Worm (Caenorhabditis elegans): Measurements from ENCODE around the gene C50F4.4.

C50F4.4 gene

DNA sequence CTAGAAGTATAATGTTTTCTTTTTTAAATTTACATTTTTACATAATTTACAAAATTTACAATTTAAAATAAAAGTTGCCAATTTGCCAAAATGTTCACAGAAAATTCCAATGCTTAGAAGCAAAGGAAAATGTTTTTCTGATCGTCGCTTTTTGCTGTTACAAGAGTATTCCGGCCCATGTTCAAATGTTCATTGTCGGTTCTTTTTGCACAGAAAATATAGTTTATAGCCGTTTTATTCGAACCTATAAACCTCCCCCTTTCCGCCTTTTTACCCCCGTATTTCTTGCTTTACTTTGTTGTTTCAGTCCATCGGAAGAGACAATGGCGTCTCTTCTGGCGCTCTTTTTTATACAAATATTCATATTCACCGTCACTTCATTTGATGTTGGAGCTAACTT is 1.9 kb upstream of the C50F4.4 start, which contains the start of gene tag-329:
TSS of gene tag-329 (plus strand) at position 301 of the 400 bp plus-strand sequence.
- TF ChIP-seq ceh-90 (tag; optimal IDR thresholded peaks at IDR 0.05) = no peak
- no peak for TF ChIP-seq sptf-1 (tag; optimal IDR thresholded peaks at IDR 0.05)
- TF ChIP-seq efl-3 (GFP tag; optimal IDR thresholded peaks at IDR 0.05) = no peak
- TF ChIP-seq lin-39 (tag; optimal IDR thresholded peaks at IDR 0.05) = no peak
- no peak for TF ChIP-seq ceh-82 (tag; optimal IDR thresholded peaks at IDR 0.05)
- TF ChIP-seq nhr-12 (tag; optimal IDR thresholded peaks at IDR 0.05) = no peak
- TF ChIP-seq hlh-17 (GFP tag; optimal IDR thresholded peaks at IDR 0.05; ENCODE audit: borderline replicate concordance) = no peak
- no peak for TF ChIP-seq nhr-76 (tag; optimal IDR thresholded peaks at IDR 0.05)
- no peak for TF ChIP-seq sox-4 (tag; optimal IDR thresholded peaks at IDR 0.05)
- TF ChIP-seq alr-1 (tag; optimal IDR thresholded peaks at IDR 0.05; ENCODE audit: borderline replicate concordance) = no peak
- TF ChIP-seq nhr-71 (tag; optimal IDR thresholded peaks at IDR 0.05) = no peak
- TF ChIP-seq skn-1 (tag; optimal IDR thresholded peaks at IDR 0.05) = no peak
- TF ChIP-seq pag-3 (tag; optimal IDR thresholded peaks at IDR 0.05; ENCODE audit: borderline replicate concordance, insufficient read depth) = no peak
- TF ChIP-seq zag-1 (tag; optimal IDR thresholded peaks at IDR 0.05) = no peak
- no peak for TF ChIP-seq xbp-1 (tag; optimal IDR thresholded peaks at IDR 0.05)

DNA sequence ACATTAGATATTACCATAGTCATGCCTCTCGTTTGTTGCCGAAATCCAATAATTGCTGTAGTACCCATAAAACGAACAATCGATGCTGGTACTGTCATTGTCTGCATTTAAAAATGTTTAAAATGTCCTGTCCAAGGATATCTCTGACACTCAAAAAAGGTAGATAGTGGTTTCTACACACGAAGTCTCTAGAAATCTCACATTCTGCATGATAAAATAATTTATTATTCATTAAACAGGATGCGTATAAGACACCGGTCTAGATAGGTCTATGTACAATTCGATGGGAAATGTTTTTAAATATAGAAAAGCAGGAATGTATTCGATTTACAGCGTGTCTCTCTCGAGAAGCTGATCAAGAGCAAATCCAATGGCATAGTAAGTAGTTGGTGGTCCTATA is 3.1 kb downstream of the C50F4.4 start, which contains the start of gene C50F4.12:
TSS of gene C50F4.12 (minus strand) at position 101 of the 400 bp plus-strand sequence.
- TF ChIP-seq fkh-8 (tag; optimal IDR thresholded peaks at IDR 0.05) (no peak), efl-1 (optimal IDR thresholded peaks at IDR 0.05) (no peak), efl-1 (GFP tag; optimal IDR thresholded peaks at IDR 0.05 in 1 of 2) (no peak), ceh-90 (tag; optimal IDR thresholded peaks at IDR 0.05) (no peak), sup-37 (GFP tag; optimal IDR thresholded peaks at IDR 0.05) (no peak), blmp-1 (tag; optimal IDR thresholded peaks at IDR 0.05) (no peak), hlh-4 (tag; optimal IDR thresholded peaks at IDR 0.05) (no peak), lin-14 (GFP tag; optimal IDR thresholded peaks at IDR 0.05) (no peak), ceh-82 (tag; optimal IDR thresholded peaks at IDR 0.05) (no peak), ceh-63 (GFP tag; optimal IDR thresholded peaks at IDR 0.05) (no peak), nhr-71 (tag; optimal IDR thresholded peaks at IDR 0.05) (no peak), fos-1 (tag; optimal IDR thresholded peaks at IDR 0.05) (no peak), xbp-1 (tag; optimal IDR thresholded peaks at IDR 0.05) (no peak), snu-23 (GFP tag; optimal IDR thresholded peaks at IDR 0.05) (no peak), sptf-1 (tag; optimal IDR thresholded peaks at IDR 0.05) (no peak), nhr-90 (tag; optimal IDR thresholded peaks at IDR 0.05; ENCODE audit: poor library complexity) (no peak), lin-15B (tag; optimal IDR thresholded peaks at IDR 0.05) (no peak), elt-2 (tag; optimal IDR thresholded peaks at IDR 0.05) (no peak), C16A3.4 (tag; optimal IDR thresholded peaks at IDR 0.05) (no peak)

DNA sequence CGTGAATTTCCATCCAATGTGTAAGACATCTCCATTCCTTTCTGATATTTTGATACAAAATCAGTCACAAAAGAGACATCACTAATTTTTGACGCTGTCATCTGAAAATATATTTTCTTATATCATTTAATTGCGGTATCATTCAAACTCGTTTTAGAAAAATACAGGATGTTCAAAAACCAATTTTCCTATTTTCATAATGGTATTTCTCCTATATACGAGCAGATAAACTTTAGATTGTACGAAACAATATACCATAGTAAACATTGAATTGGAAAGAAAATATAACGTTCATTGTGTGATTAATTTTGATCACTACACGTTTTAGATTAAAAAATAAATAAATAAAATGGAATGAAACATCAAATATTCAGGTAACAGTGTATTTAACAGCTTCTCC is 4.9 kb downstream of the C50F4.4 start, which contains the start of gene C50F4.16:
TSS of gene C50F4.16 (minus strand) at position 101 of the 400 bp plus-strand sequence.
- no peak for TF ChIP-seq lin-39 (tag; optimal IDR thresholded peaks at IDR 0.05)
- no peak for TF ChIP-seq sptf-1 (tag; optimal IDR thresholded peaks at IDR 0.05)
- no peak for TF ChIP-seq nhr-237 (tag; optimal IDR thresholded peaks at IDR 0.05)
- no peak for TF ChIP-seq dpl-1 (GFP tag; optimal IDR thresholded peaks at IDR 0.05)
- no peak for TF ChIP-seq lin-13 (GFP tag; optimal IDR thresholded peaks at IDR 0.05)
- TF ChIP-seq mab-9 (GFP tag; IDR thresholded peaks at IDR 0.05) = no peak
- TF ChIP-seq egl-13 (tag; optimal IDR thresholded peaks at IDR 0.05) = no peak
- no peak for TF ChIP-seq lin-15B (tag; optimal IDR thresholded peaks at IDR 0.05)
- TF ChIP-seq pag-3 (tag; optimal IDR thresholded peaks at IDR 0.05; ENCODE audit: borderline replicate concordance, insufficient read depth) = no peak
- no peak for TF ChIP-seq nhr-47 (tag; optimal IDR thresholded peaks at IDR 0.05)
- TF ChIP-seq mdl-1 (tag; optimal IDR thresholded peaks at IDR 0.05) = no peak

DNA sequence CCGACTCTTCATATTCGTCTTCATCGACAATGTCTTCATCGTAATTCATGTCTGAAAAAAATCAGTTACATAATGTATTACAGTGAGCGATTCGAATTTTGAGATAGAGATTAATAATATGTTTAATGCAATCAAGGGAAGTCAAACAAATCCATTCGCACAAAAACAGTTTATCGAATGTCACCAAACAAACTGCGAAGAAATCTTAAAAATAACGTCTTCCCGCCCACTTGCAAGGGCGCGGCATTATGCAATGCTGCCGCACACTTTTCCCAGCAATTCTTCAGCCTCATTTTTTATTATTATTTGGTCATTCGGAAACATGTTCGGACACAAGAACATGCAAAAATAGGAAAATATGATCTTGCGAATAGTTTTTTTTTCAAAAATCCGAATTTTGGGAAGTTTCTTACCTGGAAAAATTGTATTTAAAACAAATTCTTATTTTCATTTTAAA is 7.6 kb downstream of the C50F4.4 start, which contains the start of gene mdf-1:
TSS of gene mdf-1 (minus strand) at position 51 of the 457 bp plus-strand sequence.
- TF ChIP-seq nhr-47 (tag; optimal IDR thresholded peaks at IDR 0.05) (peak; percentile 75), lin-14 (GFP tag; optimal IDR thresholded peaks at IDR 0.05) (peak; percentile 77), nhr-85 (tag) (peak; percentile 48), dsc-1 (tag; optimal IDR thresholded peaks at IDR 0.05) (peak; percentile 49), nhr-90 (tag; optimal IDR thresholded peaks at IDR 0.05; ENCODE audit: poor library complexity) (peak; percentile 68), lin-13 (GFP tag; optimal IDR thresholded peaks at IDR 0.05) (peak; percentile 62), fkh-8 (tag; optimal IDR thresholded peaks at IDR 0.05) (peak; percentile 57), pax-3 (tag; optimal IDR thresholded peaks at IDR 0.05) (no peak), F16B12.6 (tag; optimal IDR thresholded peaks at IDR 0.05) (peak; percentile 10), swsn-7 (tag; optimal IDR thresholded peaks at IDR 0.05) (peak; percentile 67), unc-130 (tag; optimal IDR thresholded peaks at IDR 0.05) (peak; percentile 58), blmp-1 (tag; optimal IDR thresholded peaks at IDR 0.05) (peak; percentile 62), skn-1 (tag; optimal IDR thresholded peaks at IDR 0.05) (peak; percentile 67), mdl-1 (tag; optimal IDR thresholded peaks at IDR 0.05) (peak in 1 of 2 experiments; percentile 45), C16A3.4 (tag; optimal IDR thresholded peaks at IDR 0.05) (peak; percentile 85), nhr-28 (tag; optimal IDR thresholded peaks at IDR 0.05) (no peak), vab-15 (tag; optimal IDR thresholded peaks at IDR 0.05) (no peak), zag-1 (tag; optimal IDR thresholded peaks at IDR 0.05) (no peak), nhr-20 (tag; optimal IDR thresholded peaks at IDR 0.05) (peak; percentile 75)
